Fruit fly (Drosophila melanogaster) S2 (cell line): ENCODE data around the gene Pmm2.

Experiments
- CG8478 ChIP-seq: fragments of >200 bp; optimal IDR thresholded peaks from 2 replicates; lab custom pipeline; 2018
- CTCF ChIP-seq, 2 experiments: fragments of >200 bp; optimal IDR thresholded peaks; 2 replicates each; lab custom pipeline; 2018

Gene Pmm2

dm6 chr3L:12514762-12515215 is 19.6 kb upstream of the Pmm2 start, which contains the start of the genes sti and tral:
sti (minus strand) TSS chr3L:12514815.
tral (plus strand) TSS chr3L:12515059.
- TF ChIP-seq CTCF (optimal IDR thresholded peaks at IDR 0.05; lab: Kevin White, UChicago) (no peak), CG8478 (lab: Kevin White, UChicago) (no peak)

- TF ChIP-seq CTCF (optimal IDR thresholded peaks at IDR 0.05; lab: Kevin White, UChicago) (no peak), CG8478 (lab: Kevin White, UChicago) (no peak)
Observed at dm6 chr3L:12515691-12516455, 18.5 kb upstream of the Pmm2 start.

- TF ChIP-seq CTCF (optimal IDR thresholded peaks at IDR 0.05; lab: Kevin White, UChicago) = no peak
- no peak for TF ChIP-seq CG8478 (lab: Kevin White, UChicago)
Observed at dm6 chr3L:12517443-12518209, 16.8 kb upstream of the Pmm2 start.

- TF ChIP-seq CTCF (optimal IDR thresholded peaks at IDR 0.05; lab: Kevin White, UChicago) (no peak), CG8478 (lab: Kevin White, UChicago) (no peak)
Observed at dm6 chr3L:12519315-12519714, 15.1 kb upstream of the Pmm2 start.

- TF ChIP-seq CG8478 (lab: Kevin White, UChicago) = no peak
- TF ChIP-seq CTCF (optimal IDR thresholded peaks at IDR 0.05; lab: Kevin White, UChicago) = no peak
Observed at dm6 chr3L:12523941-12524340, 10.4 kb upstream of the Pmm2 start, which contains the start of the genes ver and Gcn5. ver (plus strand) TSS chr3L:12523987. Gcn5 (minus strand) TSS chr3L:12524014.

dm6 chr3L:12526433-12527113 is 7.8 kb upstream of the Pmm2 start, which contains the start of gene eIF2beta:
eIF2beta (minus strand) TSS chr3L:12526731.
- TF ChIP-seq CG8478 (lab: Kevin White, UChicago) (no peak), CTCF (optimal IDR thresholded peaks at IDR 0.05; lab: Kevin White, UChicago) (peak; percentile 77 to 91)

dm6 chr3L:12529431-12530007 is 4.9 kb upstream of the Pmm2 start:
- TF ChIP-seq CG8478 (lab: Kevin White, UChicago) (no peak), CTCF (optimal IDR thresholded peaks at IDR 0.05; lab: Kevin White, UChicago) (no peak)

dm6 chr3L:12530044-12530443 is 4.3 kb upstream of the Pmm2 start, which contains the start of gene nst:
nst (minus strand) TSS chr3L:12530171.
- TF ChIP-seq CG8478 (lab: Kevin White, UChicago) (no peak), CTCF (optimal IDR thresholded peaks at IDR 0.05; lab: Kevin White, UChicago) (no peak)

- TF ChIP-seq CG8478 (lab: Kevin White, UChicago) (no peak), CTCF (optimal IDR thresholded peaks at IDR 0.05; lab: Kevin White, UChicago) (no peak)
Observed at dm6 chr3L:12532220-12532619, 2.2 kb upstream of the Pmm2 start.

- TF ChIP-seq CG8478 (lab: Kevin White, UChicago) (no peak), CTCF (optimal IDR thresholded peaks at IDR 0.05; lab: Kevin White, UChicago) (no peak)
Observed at dm6 chr3L:12533392-12534070, 859 bp upstream of the Pmm2 start, which contains the start of the genes Tsf2 and CG34242. Tsf2 (minus strand) TSS chr3L:12533724. CG34242 (plus strand) TSS chr3L:12533996.

dm6 chr3L:12537123-12537522 is 2.7 kb downstream of the Pmm2 start, which contains the start of gene CG4069:
CG4069 (minus strand) TSS chr3L:12537315.
- TF ChIP-seq CTCF (optimal IDR thresholded peaks at IDR 0.05; lab: Kevin White, UChicago) (no peak), CG8478 (lab: Kevin White, UChicago) (no peak)

- TF ChIP-seq CTCF (optimal IDR thresholded peaks at IDR 0.05; lab: Kevin White, UChicago) (no peak), CG8478 (lab: Kevin White, UChicago) (no peak)
Observed at dm6 chr3L:12549471-12549870, 15.1 kb downstream of the Pmm2 start.

- TF ChIP-seq CG8478 (lab: Kevin White, UChicago) = no peak
- TF ChIP-seq CTCF (optimal IDR thresholded peaks at IDR 0.05; lab: Kevin White, UChicago) = no peak
Observed at dm6 chr3L:12551671-12552070, 17.3 kb downstream of the Pmm2 start.
